Fruit fly (Drosophila melanogaster): ENCODE results near the gene CG43322.

Gene CG43322

DNA sequence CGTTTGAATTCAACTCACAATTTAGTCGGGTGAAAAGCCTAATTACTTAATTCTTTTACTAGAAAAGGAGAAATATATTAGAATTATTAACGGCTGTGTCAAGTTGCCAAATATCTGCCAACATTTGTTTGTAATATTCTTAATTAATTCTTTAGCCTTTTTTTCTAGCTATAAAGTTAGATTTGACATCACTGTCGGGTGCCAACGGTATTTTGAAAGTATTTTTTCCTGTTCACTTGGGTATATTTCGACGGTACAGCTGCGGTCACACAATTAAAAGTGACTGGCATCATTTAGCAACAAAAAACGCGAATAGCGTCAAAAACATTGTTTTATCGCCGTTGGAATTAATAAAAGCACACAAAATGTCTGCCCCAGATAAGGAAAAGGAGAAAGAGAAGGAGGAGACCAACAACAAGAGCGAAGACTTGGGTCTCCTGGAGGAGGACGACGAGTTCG, 50.6 kb downstream of the CG43322 start, which contains the start of gene Sem1:
Gene Sem1 (plus strand): TSS at position 266 of the 459 bp plus-strand sequence.
- TF ChIP-seq Hr96 (GFP tag; optimal IDR thresholded peaks at IDR 0.05) (no peak), Clk (GFP tag; optimal IDR thresholded peaks at IDR 0.05) (no peak), Crg-1 (GFP tag; optimal IDR thresholded peaks at IDR 0.05) (no peak), CG33017 (tag; optimal IDR thresholded peaks at IDR 0.05) (no peak), CG7101 (tag; optimal IDR thresholded peaks at IDR 0.05) (no peak), CG14711 (tag; optimal IDR thresholded peaks at IDR 0.05) (no peak), cnc (optimal IDR thresholded peaks at IDR 0.05) (peak; percentile 80 to 88), ovo (GFP tag; optimal IDR thresholded peaks at IDR 0.05) (no peak)
